Fruit fly (Drosophila melanogaster): ENCODE data around the gene nmd.

nmd gene

DNA sequence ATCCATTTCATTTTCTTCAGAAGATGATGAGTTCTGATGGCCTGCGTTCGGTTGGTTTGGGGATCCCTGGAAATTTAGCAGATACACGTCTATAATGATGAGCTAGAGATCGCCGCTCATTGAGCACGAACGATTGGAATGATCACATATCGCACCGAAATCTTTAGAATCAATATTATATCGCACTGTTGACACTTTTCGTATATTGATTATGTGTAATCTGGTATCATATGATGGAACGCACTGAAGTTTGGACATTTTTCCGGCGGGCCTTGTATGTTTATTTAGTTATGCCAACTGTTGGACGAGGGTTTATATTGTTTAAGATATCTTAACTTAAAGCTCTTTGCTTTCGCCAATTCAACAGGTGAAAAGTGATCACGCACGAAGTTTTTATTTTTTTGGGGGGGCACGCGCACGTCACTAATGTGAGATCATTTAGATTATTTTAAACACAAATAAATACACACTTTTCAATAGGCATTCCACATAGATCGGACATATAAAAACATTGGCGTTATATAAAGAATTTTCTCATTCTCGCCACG, 17.4 kb upstream of the nmd start (continued):
- TF ChIP-seq CG18011 (GFP tag; optimal IDR thresholded peaks at IDR 0.05) (peak; percentile 8), CG4424 (GFP tag; optimal IDR thresholded peaks at IDR 0.05) (peak; percentile 36), dpn (GFP tag; optimal IDR thresholded peaks at IDR 0.05) (peak; percentile 6 to 28), tin (GFP tag; optimal IDR thresholded peaks at IDR 0.05) (peak; percentile 14), CG7928 (GFP tag; optimal IDR thresholded peaks at IDR 0.05) (peak; percentile 50), Gug (GFP tag; IDR thresholded peaks at IDR 0.05) (peak; percentile 17; the same call in 1 of the 4 replicates), kah (GFP tag; optimal IDR thresholded peaks at IDR 0.05) (peak; percentile 72), vnd (GFP tag; IDR thresholded peaks at IDR 0.05; ENCODE audit: partially characterized antibody) (peak; percentile 75), mld (GFP tag; IDR thresholded peaks at IDR 0.05; ENCODE audit: partially characterized antibody) (0 out of 3 replicates have a peak, but pooled peaks have one; percentile 51), Nf-YC (tag; optimal IDR thresholded peaks at IDR 0.05) (peak; percentile 2), vvl (GFP tag; IDR thresholded peaks at IDR 0.05) (0 out of 2 replicates have a peak, but pooled peaks have one; percentile 5), CG7963 (GFP tag; IDR thresholded peaks at IDR 0.05; ENCODE audit: partially characterized antibody) (0 out of 3 replicates have a peak, but pooled peaks have one; percentile 39), CG9932 (GFP tag; IDR thresholded peaks at IDR 0.05) (no peak; the same call in 1 of the 2 replicates), CG15514 (GFP tag; optimal IDR thresholded peaks at IDR 0.05) (peak; percentile 6), sens (GFP tag) (peak; percentile 57), CG13424 (tag; optimal IDR thresholded peaks at IDR 0.05) (peak; percentile 8), lilli (GFP tag; optimal IDR thresholded peaks at IDR 0.05) (peak; percentile 42), CG2678 (tag; optimal IDR thresholded peaks at IDR 0.05) (no peak), grn (GFP tag; optimal IDR thresholded peaks at IDR 0.05) (peak; percentile 40), CG1603 (tag; optimal IDR thresholded peaks at IDR 0.05) (peak; percentile 2), Rfx (GFP tag; IDR thresholded peaks at IDR 0.05) (peak; percentile 56; the same call in 1 of the 2 replicates), odd (GFP tag; optimal IDR thresholded peaks at IDR 0.05) (no peak), hkb (optimal IDR thresholded peaks at IDR 0.05) (no peak), hkb (GFP tag; IDR thresholded peaks at IDR 0.05) (no peak), slp2 (GFP tag; optimal IDR thresholded peaks at IDR 0.05) (peak; percentile 10), CG5953 (GFP tag; IDR thresholded peaks at IDR 0.05) (0 out of 2 replicates have a peak, but pooled peaks have one; percentile 10), disco-r (GFP tag; optimal IDR thresholded peaks at IDR 0.05) (peak; percentile 31)

DNA sequence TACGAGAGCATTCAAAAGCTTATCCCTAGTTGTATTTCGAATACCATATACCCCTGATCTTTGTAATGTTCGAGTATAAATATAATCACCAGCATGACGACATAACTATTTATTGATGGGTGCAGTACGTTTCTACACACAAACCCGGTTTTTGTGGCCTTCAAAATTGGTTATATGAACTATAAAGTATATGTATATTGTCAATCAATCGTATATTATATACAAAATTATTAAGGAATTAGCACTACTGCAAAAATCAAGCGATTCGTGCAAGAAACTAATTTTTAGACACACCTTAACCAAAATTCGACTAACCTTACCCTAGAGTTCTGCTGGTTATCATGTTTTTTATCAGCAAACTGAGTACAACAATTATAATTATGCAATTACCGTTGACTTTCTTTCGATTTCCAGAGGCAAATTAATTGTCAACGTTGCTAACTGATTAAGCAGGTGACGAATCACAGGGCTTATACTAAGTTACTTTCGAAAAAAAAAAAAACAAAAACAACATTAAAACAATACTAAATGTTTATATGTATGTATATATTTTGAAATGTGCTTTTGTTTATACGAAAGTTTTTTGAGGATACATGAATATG, 16.5 kb upstream of the nmd start:
- no peak for TF ChIP-seq CG18619 (GFP tag; optimal IDR thresholded peaks at IDR 0.05)
- no peak for TF ChIP-seq CG12659 (GFP tag; optimal IDR thresholded peaks at IDR 0.05)
- no peak for TF ChIP-seq CG31441 (GFP tag; IDR thresholded peaks at IDR 0.05)
- TF ChIP-seq sens (GFP tag) = no peak
- TF ChIP-seq Hey (tag; optimal IDR thresholded peaks at IDR 0.05) = no peak
- TF ChIP-seq unc-4 (GFP tag; IDR thresholded peaks at IDR 0.05; ENCODE audit: partially characterized antibody) = no peak
- TF ChIP-seq eve (GFP tag; optimal IDR thresholded peaks at IDR 0.05) = peak in 1 of 2 experiments; percentile 28
- TF ChIP-seq sob (GFP tag; IDR thresholded peaks at IDR 0.05) = no peak
- TF ChIP-seq Hr78 (GFP tag; optimal IDR thresholded peaks at IDR 0.05) = no peak
- peak in 1 of 2 experiments; percentile 75 for TF ChIP-seq Pdp1 (GFP tag; optimal IDR thresholded peaks at IDR 0.05)
- no peak for TF ChIP-seq CG17186 (GFP tag; optimal IDR thresholded peaks at IDR 0.05)
- TF ChIP-seq tup (GFP tag; optimal IDR thresholded peaks at IDR 0.05) = no peak
- no peak for TF ChIP-seq fd96Cb (tag; optimal IDR thresholded peaks at IDR 0.05)
- no peak for TF ChIP-seq tin (GFP tag; optimal IDR thresholded peaks at IDR 0.05)
- TF ChIP-seq CG2116 (GFP tag; optimal IDR thresholded peaks at IDR 0.05) = no peak
- no peak for TF ChIP-seq Meics (GFP tag; optimal IDR thresholded peaks at IDR 0.05)
- TF ChIP-seq CG4404 (GFP tag; IDR thresholded peaks at IDR 0.05) = no peak
- TF ChIP-seq chinmo (GFP tag; IDR thresholded peaks at IDR 0.05; ENCODE audit: partially characterized antibody) = no peak
- no peak for TF ChIP-seq CG6689 (GFP tag; IDR thresholded peaks at IDR 0.05)
- TF ChIP-seq psq (GFP tag; optimal IDR thresholded peaks at IDR 0.05) = no peak
- TF ChIP-seq exex (tag; optimal IDR thresholded peaks at IDR 0.05) = peak; percentile 77
- TF ChIP-seq D19B (GFP tag; optimal IDR thresholded peaks at IDR 0.05) = peak; percentile 66
- TF ChIP-seq Camta (GFP tag; optimal IDR thresholded peaks at IDR 0.05) = no peak
- TF ChIP-seq Med (GFP tag) = peak; percentile 10
